Worm (Caenorhabditis elegans): ENCODE data around the gene R07H5.16.

Gene R07H5.16

ce11 chrIV:11247434-11247833 is 48.3 kb downstream of the R07H5.16 start:
- no peak for TF ChIP-seq ceh-28 (tag; optimal IDR thresholded peaks at IDR 0.05)
- no peak for TF ChIP-seq skn-1 (tag; optimal IDR thresholded peaks at IDR 0.05)
- no peak for TF ChIP-seq lsy-12 (tag; optimal IDR thresholded peaks at IDR 0.05)
- no peak for TF ChIP-seq ztf-4 (tag; optimal IDR thresholded peaks at IDR 0.05)
- no peak for TF ChIP-seq unc-62 (GFP tag; optimal IDR thresholded peaks at IDR 0.05)
- no peak for TF ChIP-seq lin-15B (tag; optimal IDR thresholded peaks at IDR 0.05)
- TF ChIP-seq elt-2 (tag; optimal IDR thresholded peaks at IDR 0.05) = peak; percentile 16
- peak; percentile 52 for TF ChIP-seq pqm-1 (tag; optimal IDR thresholded peaks at IDR 0.05)
- TF ChIP-seq pha-4 (tag; optimal IDR thresholded peaks at IDR 0.05) = peak; percentile 65
- no peak for TF ChIP-seq nhr-25 (tag; optimal IDR thresholded peaks at IDR 0.05)

DNA sequence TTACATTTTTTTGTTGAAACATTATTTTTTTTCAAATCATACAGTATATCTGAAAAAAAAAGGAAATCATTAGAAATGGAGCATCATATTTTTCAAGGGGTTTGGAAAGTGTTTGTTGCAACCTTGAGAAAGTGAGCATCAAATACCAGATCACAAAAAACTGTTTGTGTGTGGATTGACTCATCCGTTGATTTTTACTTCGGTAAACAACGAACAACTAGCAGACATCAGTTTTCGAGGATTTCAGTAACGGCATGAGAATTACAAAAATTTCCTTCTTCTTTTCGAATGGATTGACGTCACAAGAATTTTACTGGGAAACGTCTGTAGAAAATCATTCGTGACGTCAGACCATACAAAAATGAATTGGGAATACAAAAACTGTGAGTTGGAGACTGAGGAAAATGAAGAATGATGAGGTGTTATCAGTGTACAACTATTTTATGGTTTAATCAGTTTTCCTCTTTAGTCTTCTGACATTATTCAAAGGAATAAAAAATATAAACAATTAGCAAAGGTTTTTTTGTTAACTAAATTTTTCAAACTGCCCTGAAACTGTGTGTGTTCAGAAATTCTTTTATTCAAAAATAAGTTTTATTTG is 49.0 kb downstream of the R07H5.16 start, which contains the start of gene C05C12.4:
Gene C05C12.4, minus strand, starts transcription at position 51 of the 601 bp plus-strand sequence.
- TF ChIP-seq mml-1 (tag; optimal IDR thresholded peaks at IDR 0.05) = no peak
- no peak for TF ChIP-seq fos-1 (tag; optimal IDR thresholded peaks at IDR 0.05)
- no peak for TF ChIP-seq ceh-9 (tag; optimal IDR thresholded peaks at IDR 0.05)
- TF ChIP-seq ceh-16 (tag; optimal IDR thresholded peaks at IDR 0.05) = no peak
- TF ChIP-seq elt-2 (tag; optimal IDR thresholded peaks at IDR 0.05) = peak; percentile 69
- peak; percentile 44 for TF ChIP-seq pqm-1 (tag; optimal IDR thresholded peaks at IDR 0.05)
- TF ChIP-seq aly-2 (tag; optimal IDR thresholded peaks at IDR 0.05) = no peak
- no peak for TF ChIP-seq nhr-77 (tag; optimal IDR thresholded peaks at IDR 0.05)
- TF ChIP-seq egl-27 (tag; optimal IDR thresholded peaks at IDR 0.05) = no peak
- no peak for TF ChIP-seq unc-62 (GFP tag; optimal IDR thresholded peaks at IDR 0.05)
- no peak for TF ChIP-seq ceh-28 (tag; optimal IDR thresholded peaks at IDR 0.05)
- peak; percentile 49 for TF ChIP-seq skn-1 (tag; optimal IDR thresholded peaks at IDR 0.05)
- no peak for TF ChIP-seq nhr-12 (tag; optimal IDR thresholded peaks at IDR 0.05)
- no peak for TF ChIP-seq ztf-4 (tag; optimal IDR thresholded peaks at IDR 0.05)
- TF ChIP-seq nhr-237 (tag; optimal IDR thresholded peaks at IDR 0.05) = no peak
- TF ChIP-seq nhr-23 (tag; optimal IDR thresholded peaks at IDR 0.05) = no peak
- no peak for TF ChIP-seq ceh-82 (tag; optimal IDR thresholded peaks at IDR 0.05)
- no peak for TF ChIP-seq nfya-1 (tag; optimal IDR thresholded peaks at IDR 0.05; ENCODE audit: insufficient read depth)
- no peak for TF ChIP-seq nhr-28 (tag; optimal IDR thresholded peaks at IDR 0.05)
- no peak for TF ChIP-seq pha-4 (tag; optimal IDR thresholded peaks at IDR 0.05)

All from whole organism, L3 larva.